Fruit fly (Drosophila melanogaster): ENCODE results near the gene Root.

dm6 chr3R:24162774-24163555, 49.9 kb downstream of the Root start, which contains the start of gene mRpS24:
- no peak for TF ChIP-seq Hr4 (GFP tag; optimal IDR thresholded peaks at IDR 0.05)
- TF ChIP-seq dsx (GFP tag; optimal IDR thresholded peaks at IDR 0.05; ENCODE audit: poor library complexity, severe bottlenecking) = no peak
- TF ChIP-seq Eip78C (GFP tag) = no peak
- no peak for TF ChIP-seq CG8119 (GFP tag; IDR thresholded peaks at IDR 0.05)
- TF ChIP-seq Hr38 (GFP tag; optimal IDR thresholded peaks at IDR 0.05) = no peak
- no peak for TF ChIP-seq achi (GFP tag; optimal IDR thresholded peaks at IDR 0.05)
- TF ChIP-seq Sox102F (GFP tag; optimal IDR thresholded peaks at IDR 0.05) = no peak
- TF ChIP-seq CG8632 (GFP tag; optimal IDR thresholded peaks at IDR 0.05) = no peak
- TF ChIP-seq CG6808 (GFP tag; optimal IDR thresholded peaks at IDR 0.05) = no peak
- TF ChIP-seq CG6163 (GFP tag; IDR thresholded peaks at IDR 0.05) = no peak
- no peak for TF ChIP-seq esn (GFP tag; optimal IDR thresholded peaks at IDR 0.05)
- TF ChIP-seq Smox (GFP tag; optimal IDR thresholded peaks at IDR 0.05) = no peak
- no peak for TF ChIP-seq OdsH (GFP tag; optimal IDR thresholded peaks at IDR 0.05)
- TF ChIP-seq CG34406 (GFP tag; optimal IDR thresholded peaks at IDR 0.05) = no peak

Data from whole organism, prepupa.